Worm (Caenorhabditis elegans): ENCODE measurements around the gene dpy-11.

DNA sequence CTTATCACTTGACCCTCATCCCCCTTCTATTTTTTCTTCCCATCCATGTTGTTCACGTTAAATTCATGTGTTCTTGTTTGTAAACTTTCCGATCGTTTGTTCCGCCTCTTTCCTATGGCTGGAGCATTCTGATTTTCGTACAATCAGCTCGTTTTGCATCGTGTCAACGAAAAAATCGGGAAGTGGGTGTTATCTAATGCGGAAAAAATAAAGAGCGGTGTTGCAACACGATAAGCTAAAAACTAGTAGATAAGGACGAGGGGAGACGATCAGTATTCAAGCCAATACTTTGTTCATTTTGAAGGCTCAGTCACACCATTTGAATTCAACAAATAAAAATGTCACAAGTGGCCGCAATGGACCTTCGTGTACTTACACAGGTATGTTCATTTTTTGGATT, 9.7 kb upstream of the dpy-11 start, which contains the start of gene acs-1:
- TF ChIP-seq ref-1 (GFP tag; conservative IDR thresholded peaks at IDR 0.05) (no peak), ztf-23 (GFP tag; IDR thresholded peaks at IDR 0.05) (no peak)
